Fruit fly (Drosophila melanogaster) whole organism, pupa: ENCODE measurements around the gene CG33795.

Source experiments
- CG12605 ChIP-seq: fragments of 200-800 bp; sonication (Bioruptor generic); IDR thresholded peaks from 2 replicates; pipeline ENCODE4 v1.3.6; 2022; ENCODE audit warnings: missing biosample characterization, missing genetic modification characterization
- CG13204 ChIP-seq: fragments of 200-800 bp; sonication (Bioruptor generic); optimal IDR thresholded peaks from 2 replicates; lab custom pipeline; 2018; ENCODE audit warnings: missing biosample characterization, mild to moderate bottlenecking, missing genetic modification characterization, moderate library complexity
- CG14655 ChIP-seq: fragments of 200-800 bp; sonication (Bioruptor generic); optimal IDR thresholded peaks from 3 replicates; lab custom pipeline; 2017; ENCODE audit warnings: mild to moderate bottlenecking, missing biosample characterization, missing genetic modification reagents, missing genetic modification characterization
- CG15710 ChIP-seq: fragments of 200-800 bp; sonication (Bioruptor generic); optimal IDR thresholded peaks from 2 replicates; lab custom pipeline; 2018; ENCODE audit warnings: missing biosample characterization, mild to moderate bottlenecking, missing genetic modification characterization, moderate library complexity
- CG17806 ChIP-seq: fragments of 200-800 bp; sonication (Bioruptor generic); optimal IDR thresholded peaks from 2 replicates; lab custom pipeline; 2018; ENCODE audit warnings: missing biosample characterization, mild to moderate bottlenecking, missing genetic modification characterization, moderate library complexity
- CG34367 ChIP-seq: fragments of 200-800 bp; sonication (Bioruptor generic); optimal IDR thresholded peaks from 2 replicates; lab custom pipeline; 2018; ENCODE audit warnings: missing biosample characterization, mild to moderate bottlenecking, missing genetic modification characterization
- CG4496 ChIP-seq: fragments of 200-800 bp; sonication (Bioruptor generic); IDR thresholded peaks from 3 replicates; pipeline ENCODE4 v1.3.6; 2022; ENCODE audit warnings: missing biosample characterization, missing genetic modification characterization
- CG8159 ChIP-seq: fragments of 200-800 bp; sonication (Bioruptor generic); optimal IDR thresholded peaks from 3 replicates; lab custom pipeline; 2018; ENCODE audit warnings: missing biosample characterization, mild to moderate bottlenecking, missing genetic modification characterization, moderate library complexity
- CG8301 ChIP-seq: fragments of 200-800 bp; sonication (Bioruptor generic); optimal IDR thresholded peaks from 2 replicates; lab custom pipeline; 2018; ENCODE audit warnings: missing biosample characterization, mild to moderate bottlenecking, missing genetic modification characterization
- D1 ChIP-seq: fragments of 200-800 bp; sonication (Bioruptor generic); optimal IDR thresholded peaks from 2 replicates; lab custom pipeline; 2018; ENCODE audit warnings: missing biosample characterization, mild to moderate bottlenecking, missing genetic modification characterization, moderate library complexity
- EcR ChIP-seq: fragments of 200-800 bp; sonication (Bioruptor generic); optimal IDR thresholded peaks from 3 replicates; lab custom pipeline; 2019; ENCODE audit warnings: missing biosample characterization, missing genetic modification characterization, mild to moderate bottlenecking, moderate library complexity, missing genetic modification reagents
- Pif1A ChIP-seq: fragments of 200-800 bp; sonication (Bioruptor generic); optimal IDR thresholded peaks from 3 replicates; lab custom pipeline; 2016; ENCODE audit warnings: missing biosample characterization, missing genetic modification characterization
- Pif1B ChIP-seq: fragments of 200-800 bp; sonication (Bioruptor generic); optimal IDR thresholded peaks from 3 replicates; lab custom pipeline; 2016; ENCODE audit warnings: missing biosample characterization, missing genetic modification characterization
- gl ChIP-seq: fragments of 200-800 bp; sonication (Bioruptor generic); optimal IDR thresholded peaks from 2 replicates; lab custom pipeline; 2018; ENCODE audit warnings: missing biosample characterization, mild to moderate bottlenecking, missing genetic modification characterization

dm6 chr3L:16189925-16190231, 18.7 kb upstream of the CG33795 start:
- TF ChIP-seq gl (no peak), CG8159 (tag; lab: Kevin White, UChicago) (no peak), Pif1B (GFP tag; lab: Kevin White, UChicago) (no peak), Pif1A (GFP tag; lab: Kevin White, UChicago) (no peak), CG15710 (no peak), CG13204 (GFP tag; lab: Kevin White, UChicago) (peak; percentile 81), CG17806 (no peak), D1 (tag; lab: Kevin White, UChicago) (no peak), CG12605 (GFP tag; lab: Robert Waterston, UW) (no peak), EcR (peak; percentile 33), CG34367 (tag; lab: Kevin White, UChicago) (no peak), CG14655 (GFP tag; lab: Kevin White, UChicago) (no peak), CG4496 (GFP tag; lab: Robert Waterston, UW) (no peak), CG8301 (no peak)
